Worm (Caenorhabditis elegans) whole organism, mixed stage, embryonic: ENCODE data around the gene rbbp-5.

ENCODE experiments used
- blmp-1 ChIP-seq: fragments of 150-350 bp; optimal IDR thresholded peaks from 2 replicates; lab custom pipeline; 2014; ENCODE audit warnings: missing biosample characterization, missing genetic modification characterization
- elt-1 ChIP-seq: sonication (generic microtip); optimal IDR thresholded peaks from 2 replicates; lab custom pipeline; 2017; ENCODE audit warnings: missing genetic modification characterization, mild to moderate bottlenecking, missing compliant biosample characterization, antibody characterized with exemption, moderate library complexity, borderline replicate concordance; ENCODE audit not compliant: insufficient read depth
- elt-3 ChIP-seq: fragments of 150-350 bp; optimal IDR thresholded peaks from 2 replicates; lab custom pipeline; 2014; ENCODE audit warnings: missing biosample characterization, missing genetic modification characterization
- mab-5 ChIP-seq: fragments of 150-350 bp; optimal IDR thresholded peaks from 2 replicates; lab custom pipeline; 2014; ENCODE audit warnings: missing biosample characterization, missing genetic modification characterization
- nhr-237 ChIP-seq: fragments of 150-350 bp; optimal IDR thresholded peaks from 2 replicates; lab custom pipeline; 2014; ENCODE audit warnings: missing biosample characterization, missing genetic modification characterization
- nhr-28 ChIP-seq: fragments of 150-350 bp; optimal IDR thresholded peaks from 2 replicates; lab custom pipeline; 2014; ENCODE audit warnings: missing biosample characterization, missing genetic modification characterization

ce11 chrII:6125259-6125658, 27.6 kb downstream of the rbbp-5 start, which contains the start of gene rars-2:
- TF ChIP-seq blmp-1 (tag; lab: Kevin White, UChicago) = no peak
- TF ChIP-seq nhr-28 (tag; lab: Kevin White, UChicago) = no peak
- TF ChIP-seq elt-3 (tag; lab: Kevin White, UChicago) = no peak
- TF ChIP-seq elt-1 (tag; lab: Kevin White, UChicago) = no peak
- no peak for TF ChIP-seq mab-5 (tag; lab: Kevin White, UChicago)
- TF ChIP-seq nhr-237 (tag; lab: Kevin White, UChicago) = no peak
